Fruit fly (Drosophila melanogaster) whole organism, embryonic: ENCODE results near the gene CG32369.

Source experiments
- C15 ChIP-seq: fragments of 200-800 bp; sonication (Bioruptor generic); IDR thresholded peaks from 3 replicates; pipeline ENCODE4 v1.3.6; 2022; ENCODE audit warnings: missing biosample characterization, missing genetic modification characterization
- CG10147 ChIP-seq: fragments of 200-800 bp; sonication (Bioruptor generic); optimal IDR thresholded peaks from 2 replicates; lab custom pipeline; 2019; ENCODE audit warnings: missing biosample characterization, mild to moderate bottlenecking, missing genetic modification characterization, moderate library complexity
- CG10274 ChIP-seq: fragments of 200-800 bp; sonication (Bioruptor generic); optimal IDR thresholded peaks from 3 replicates; lab custom pipeline; 2017; ENCODE audit warnings: missing biosample characterization, mild to moderate bottlenecking, missing genetic modification characterization
- CG10462 ChIP-seq: fragments of 200-800 bp; sonication (Bioruptor generic); optimal IDR thresholded peaks from 2 replicates; lab custom pipeline; 2016; ENCODE audit warnings: missing biosample characterization, missing genetic modification characterization
- CG11247 ChIP-seq: fragments of 200-800 bp; sonication (Bioruptor generic); IDR thresholded peaks from 2 replicates; pipeline ENCODE4 v1.3.6; 2022; ENCODE audit warnings: missing biosample characterization, missing genetic modification characterization
- CG13296 ChIP-seq: fragments of 200-800 bp; sonication (Bioruptor generic); optimal IDR thresholded peaks from 3 replicates; lab custom pipeline; 2018; ENCODE audit warnings: missing biosample characterization, mild to moderate bottlenecking, missing genetic modification characterization
- CG13624 ChIP-seq: fragments of 200-800 bp; sonication (Bioruptor generic); optimal IDR thresholded peaks from 2 replicates; lab custom pipeline; 2016; ENCODE audit warnings: missing biosample characterization, missing genetic modification characterization
- CG14710 ChIP-seq: fragments of 200-800 bp; sonication (Bioruptor generic); optimal IDR thresholded peaks from 3 replicates; lab custom pipeline; 2019; ENCODE audit warnings: missing biosample characterization, mild to moderate bottlenecking, missing genetic modification characterization, moderate library complexity
- CG14860 ChIP-seq: fragments of 200-800 bp; sonication (Bioruptor generic); IDR thresholded peaks from 3 replicates; pipeline ENCODE4 v1.3.6; 2022; ENCODE audit warnings: missing biosample characterization, missing genetic modification characterization; ENCODE audit not compliant: partially characterized antibody
- CG1647 ChIP-seq: fragments of 200-800 bp; sonication (Bioruptor generic); optimal IDR thresholded peaks from 3 replicates; lab custom pipeline; 2016; ENCODE audit warnings: missing biosample characterization, missing genetic modification characterization
- CG16863 ChIP-seq: fragments of 200-800 bp; sonication (Bioruptor generic); optimal IDR thresholded peaks from 3 replicates; lab custom pipeline; 2016; ENCODE audit warnings: missing biosample characterization, missing genetic modification characterization
- CG18619 ChIP-seq: fragments of 200-800 bp; sonication (Bioruptor generic); optimal IDR thresholded peaks from 3 replicates; lab custom pipeline; 2017; ENCODE audit warnings: missing biosample characterization, mild to moderate bottlenecking, missing genetic modification characterization
- CG3065 ChIP-seq: fragments of 200-800 bp; sonication (Bioruptor generic); optimal IDR thresholded peaks from 2 replicates; lab custom pipeline; 2016; ENCODE audit warnings: missing biosample characterization, missing genetic modification characterization
- CG3838 ChIP-seq: fragments of 200-800 bp; sonication (Bioruptor generic); optimal IDR thresholded peaks from 3 replicates; lab custom pipeline; 2016; ENCODE audit warnings: missing biosample characterization, missing genetic modification characterization
- CG4424 ChIP-seq: fragments of 200-800 bp; sonication (Bioruptor generic); optimal IDR thresholded peaks from 3 replicates; lab custom pipeline; 2016; ENCODE audit warnings: missing biosample characterization, missing genetic modification characterization
- CG6689 ChIP-seq: fragments of 200-800 bp; sonication (Bioruptor generic); IDR thresholded peaks from 2 replicates; pipeline ENCODE4 v1.3.6; 2022; ENCODE audit warnings: missing biosample characterization, missing genetic modification characterization
- CG7372 ChIP-seq: fragments of 200-800 bp; sonication (Bioruptor generic); IDR thresholded peaks from 2 replicates; pipeline ENCODE4 v1.3.6; 2022; ENCODE audit warnings: missing biosample characterization, missing genetic modification characterization
- CG8089 ChIP-seq: fragments of 200-800 bp; sonication (Bioruptor generic); optimal IDR thresholded peaks from 3 replicates; lab custom pipeline; 2016; ENCODE audit warnings: missing biosample characterization, missing genetic modification characterization
- CG8765 ChIP-seq: fragments of 200-800 bp; sonication (Bioruptor generic); IDR thresholded peaks from 2 replicates; pipeline ENCODE4 v1.3.6; 2022; ENCODE audit warnings: missing biosample characterization, missing genetic modification characterization
- CG8944 ChIP-seq: fragments of 200-800 bp; sonication (Bioruptor generic); optimal IDR thresholded peaks from 3 replicates; lab custom pipeline; 2016; ENCODE audit warnings: missing biosample characterization, missing genetic modification characterization
- CG9817 ChIP-seq: fragments of 200-800 bp; sonication (Bioruptor generic); optimal IDR thresholded peaks from 2 replicates; lab custom pipeline; 2018; ENCODE audit warnings: missing biosample characterization, mild to moderate bottlenecking, missing genetic modification characterization, moderate library complexity
- CoRest ChIP-seq: fragments of 200-800 bp; sonication (Bioruptor generic); optimal IDR thresholded peaks from 3 replicates; lab custom pipeline; 2018; ENCODE audit warnings: missing biosample characterization, mild to moderate bottlenecking, missing genetic modification characterization, moderate library complexity
- Dfd ChIP-seq, 2 experiments: fragments of >200 bp; optimal IDR thresholded peaks; 2 replicates each; lab custom pipeline; 2017; ENCODE audit warnings: missing biosample characterization in 2 of 2, missing genetic modification characterization in 2 of 2
- Hr3 ChIP-seq: fragments of 200-800 bp; sonication (Bioruptor generic); optimal IDR thresholded peaks from 3 replicates; lab custom pipeline; 2016; ENCODE audit warnings: missing biosample characterization, missing genetic modification characterization
- Meics ChIP-seq: fragments of 200-800 bp; sonication (Bioruptor generic); optimal IDR thresholded peaks from 2 replicates; lab custom pipeline; 2017; ENCODE audit warnings: missing biosample characterization, mild to moderate bottlenecking, missing genetic modification characterization
- NFAT ChIP-seq: fragments of 200-800 bp; sonication (Bioruptor generic); IDR thresholded peaks from 2 replicates; pipeline ENCODE4 v1.3.6; 2022; ENCODE audit warnings: missing biosample characterization, missing genetic modification characterization
- PHDP ChIP-seq: fragments of 200-800 bp; sonication (Bioruptor generic); optimal IDR thresholded peaks from 3 replicates; lab custom pipeline; 2018; ENCODE audit warnings: missing biosample characterization, mild to moderate bottlenecking, missing genetic modification characterization, moderate library complexity
- Sox100B ChIP-seq: fragments of 200-800 bp; sonication (Bioruptor generic); optimal IDR thresholded peaks from 3 replicates; lab custom pipeline; 2018; ENCODE audit warnings: missing biosample characterization, mild to moderate bottlenecking, missing genetic modification characterization
- Sox102F ChIP-seq: fragments of 200-800 bp; sonication (Bioruptor generic); optimal IDR thresholded peaks from 2 replicates; lab custom pipeline; 2018; ENCODE audit warnings: missing biosample characterization, mild to moderate bottlenecking, missing genetic modification characterization, moderate library complexity
- Trl ChIP-seq, 3 experiments: fragments of >200 bp in 2 of 3; fragments of 200-800 bp in 1 of 3; sonication (Bioruptor generic) in 1 of 3; optimal IDR thresholded peaks; 2 replicates in 1 of 3; 3 replicates in 2 of 3; lab custom pipeline; 2016 to 2017; ENCODE audit warnings: missing biosample characterization in 1 of 3, missing genetic modification characterization in 1 of 3
- bowl ChIP-seq: fragments of 200-800 bp; sonication (Bioruptor generic); IDR thresholded peaks from 2 replicates; pipeline ENCODE4 v1.3.6; 2022; ENCODE audit warnings: missing biosample characterization, missing genetic modification characterization
- btn ChIP-seq: fragments of 200-800 bp; sonication (Bioruptor generic); optimal IDR thresholded peaks from 2 replicates; lab custom pipeline; 2016; ENCODE audit warnings: missing biosample characterization, missing genetic modification characterization
- cas ChIP-seq: fragments of 200-800 bp; sonication (Bioruptor generic); IDR thresholded peaks from 2 replicates; pipeline ENCODE4 v1.3.6; 2022; ENCODE audit warnings: missing biosample characterization, missing genetic modification characterization
- crp ChIP-seq, 2 experiments: fragments of 200-800 bp; sonication (Bioruptor generic); optimal IDR thresholded peaks; 2 replicates in 1 of 2; 3 replicates in 1 of 2; lab custom pipeline; 2017; ENCODE audit warnings: missing biosample characterization in 2 of 2, missing genetic modification characterization in 2 of 2, mild to moderate bottlenecking in 1 of 2, moderate library complexity in 1 of 2
- esg ChIP-seq: fragments of 200-800 bp; sonication (Bioruptor generic); conservative IDR thresholded peaks from 2 replicates; pipeline ENCODE4 v1.3.6; 2022; ENCODE audit warnings: missing biosample characterization, missing genetic modification characterization
- fd96Cb ChIP-seq: fragments of 200-800 bp; sonication (Bioruptor generic); optimal IDR thresholded peaks from 2 replicates; lab custom pipeline; 2018; ENCODE audit warnings: missing biosample characterization, mild to moderate bottlenecking, missing genetic modification characterization, moderate library complexity
- gcm ChIP-seq: fragments of 200-800 bp; sonication (Bioruptor generic); optimal IDR thresholded peaks from 2 replicates; lab custom pipeline; 2019; ENCODE audit warnings: missing biosample characterization, mild to moderate bottlenecking, missing genetic modification characterization, moderate library complexity
- hbn ChIP-seq: fragments of 200-800 bp; sonication (Bioruptor generic); IDR thresholded peaks from 2 replicates; pipeline ENCODE4 v1.3.6; 2022; ENCODE audit warnings: missing biosample characterization, missing genetic modification characterization; ENCODE audit not compliant: partially characterized antibody
- inv ChIP-seq: fragments of 200-800 bp; sonication (Bioruptor generic); IDR thresholded peaks from 2 replicates; pipeline ENCODE4 v1.3.6; 2022; ENCODE audit warnings: missing biosample characterization, missing genetic modification characterization; ENCODE audit not compliant: partially characterized antibody
- jigr1 ChIP-seq: fragments of 200-800 bp; sonication (Bioruptor generic); IDR thresholded peaks from 3 replicates; pipeline ENCODE4 v1.3.6; 2022; ENCODE audit warnings: missing biosample characterization, missing genetic modification characterization
- pros ChIP-seq: fragments of 200-800 bp; sonication (Bioruptor generic); optimal IDR thresholded peaks from 3 replicates; lab custom pipeline; 2019; ENCODE audit warnings: missing biosample characterization, mild to moderate bottlenecking, missing genetic modification characterization, moderate library complexity
- ranshi ChIP-seq: fragments of 200-800 bp; sonication (Bioruptor generic); IDR thresholded peaks from 2 replicates; pipeline ENCODE4 v1.3.6; 2022; ENCODE audit warnings: missing biosample characterization, missing genetic modification characterization
- run ChIP-seq: fragments of 200-800 bp; sonication (Bioruptor generic); optimal IDR thresholded peaks from 3 replicates; lab custom pipeline; 2018; ENCODE audit warnings: missing biosample characterization, mild to moderate bottlenecking, missing genetic modification characterization
- sens-2 ChIP-seq: fragments of 200-800 bp; sonication (Bioruptor generic); IDR thresholded peaks from 2 replicates; pipeline ENCODE4 v1.3.6; 2022; ENCODE audit warnings: missing biosample characterization, missing genetic modification characterization
- stc ChIP-seq: fragments of 200-800 bp; sonication (Bioruptor generic); IDR thresholded peaks from 2 replicates; pipeline ENCODE4 v1.3.6; 2022; ENCODE audit warnings: missing biosample characterization, missing genetic modification characterization
- tin ChIP-seq: fragments of 200-800 bp; sonication (Bioruptor generic); optimal IDR thresholded peaks from 3 replicates; lab custom pipeline; 2016; ENCODE audit warnings: missing biosample characterization, missing genetic modification characterization
- trem ChIP-seq: fragments of 200-800 bp; optimal IDR thresholded peaks from 3 replicates; lab custom pipeline; 2019; ENCODE audit warnings: missing biosample characterization, mild to moderate bottlenecking, missing genetic modification characterization, moderate library complexity
- ttk ChIP-seq: fragments of 200-800 bp; sonication (Bioruptor generic); IDR thresholded peaks from 2 replicates; pipeline ENCODE4 v2.1.2; 2022; ENCODE audit warnings: missing biosample characterization, missing genetic modification characterization
- vnd ChIP-seq: fragments of 200-800 bp; sonication (Bioruptor generic); IDR thresholded peaks from 3 replicates; pipeline ENCODE4 v1.3.6; 2022; ENCODE audit warnings: missing biosample characterization, missing genetic modification characterization; ENCODE audit not compliant: partially characterized antibody
- zfh1 ChIP-seq: fragments of 200-800 bp; sonication (Bioruptor generic); IDR thresholded peaks from 3 replicates; pipeline ENCODE4 v1.3.6; 2022; ENCODE audit warnings: missing biosample characterization, missing genetic modification characterization

The CG32369 gene

dm6 chr3L:7782051-7782682, 27.5 kb downstream of the CG32369 start (continued):
- TF ChIP-seq crp (GFP tag; optimal IDR thresholded peaks at IDR 0.05; lab: Kevin White, UChicago) (no peak), esg (GFP tag; lab: Robert Waterston, UW) (no peak), CG13296 (GFP tag; lab: Kevin White, UChicago) (peak; percentile 66), ttk (GFP tag; lab: Robert Waterston, UW) (no peak), PHDP (peak; percentile 67), btn (GFP tag; lab: Kevin White, UChicago) (no peak), fd96Cb (no peak), CG18619 (GFP tag; lab: Kevin White, UChicago) (no peak), sens-2 (GFP tag; lab: Robert Waterston, UW) (no peak), pros (GFP tag; lab: Kevin White, UChicago) (no peak), tin (no peak), Trl (optimal IDR thresholded peaks at IDR 0.05; lab: Kevin White, UChicago) (peak in 1 of 2 experiments; percentile 57), Trl (GFP tag; optimal IDR thresholded peaks at IDR 0.05; lab: Kevin White, UChicago) (peak; percentile 0), CG14710 (tag; lab: Kevin White, UChicago) (no peak), Hr3 (GFP tag; lab: Kevin White, UChicago) (no peak), NFAT (GFP tag; lab: Robert Waterston, UW) (no peak), CG8944 (no peak), cas (no peak), inv (GFP tag; lab: Robert Waterston, UW) (no peak), trem (no peak), bowl (GFP tag; lab: Robert Waterston, UW) (no peak), zfh1 (GFP tag; lab: Robert Waterston, UW) (no peak), jigr1 (no peak), CG7372 (GFP tag; lab: Robert Waterston, UW) (no peak), CG8089 (GFP tag; lab: Kevin White, UChicago) (no peak), ranshi (no peak; the same call in 1 of the 2 replicates), Sox102F (GFP tag; lab: Kevin White, UChicago) (no peak), CG10462 (GFP tag; lab: Kevin White, UChicago) (no peak), run (tag; lab: Kevin White, UChicago) (peak; percentile 55), CG1647 (GFP tag; lab: Kevin White, UChicago) (no peak), CG10147 (GFP tag; lab: Kevin White, UChicago) (peak; percentile 35), CG10274 (GFP tag; lab: Kevin White, UChicago) (no peak), CG3838 (GFP tag; lab: Kevin White, UChicago) (no peak), stc (GFP tag; lab: Robert Waterston, UW) (0 out of 2 replicates have a peak, but pooled peaks have one; percentile 34), vnd (GFP tag; lab: Robert Waterston, UW) (no peak), CG9817 (tag; lab: Kevin White, UChicago) (no peak), CG11247 (GFP tag; lab: Robert Waterston, UW) (no peak), CG16863 (no peak), CG6689 (GFP tag; lab: Robert Waterston, UW) (no peak), Meics (GFP tag; lab: Kevin White, UChicago) (no peak), CG13624 (no peak), hbn (GFP tag; lab: Robert Waterston, UW) (no peak), CG4424 (GFP tag; lab: Kevin White, UChicago) (no peak), Dfd (GFP tag; optimal IDR thresholded peaks at IDR 0.05; lab: Kevin White, UChicago) (no peak), CG8765 (GFP tag; lab: Robert Waterston, UW) (no peak), CG14860 (GFP tag; lab: Robert Waterston, UW) (no peak), CG3065 (GFP tag; lab: Kevin White, UChicago) (no peak), C15 (no peak), Sox100B (GFP tag; lab: Kevin White, UChicago) (peak; percentile 51), gcm (GFP tag; lab: Kevin White, UChicago) (no peak), CoRest (tag; lab: Kevin White, UChicago) (no peak)
